Worm (Caenorhabditis elegans): ENCODE measurements around the gene ZK228.4.

ZK228.4 gene

ce11 chrV:18490284-18490832 lies 27.8 kb downstream of the ZK228.4 start (continued):
- TF ChIP-seq lin-32 (GFP tag; optimal IDR thresholded peaks at IDR 0.05), result no peak
- no peak for TF ChIP-seq nhr-28 (tag; optimal IDR thresholded peaks at IDR 0.05)
- TF ChIP-seq nhr-237 (tag; optimal IDR thresholded peaks at IDR 0.05), result no peak

DNA sequence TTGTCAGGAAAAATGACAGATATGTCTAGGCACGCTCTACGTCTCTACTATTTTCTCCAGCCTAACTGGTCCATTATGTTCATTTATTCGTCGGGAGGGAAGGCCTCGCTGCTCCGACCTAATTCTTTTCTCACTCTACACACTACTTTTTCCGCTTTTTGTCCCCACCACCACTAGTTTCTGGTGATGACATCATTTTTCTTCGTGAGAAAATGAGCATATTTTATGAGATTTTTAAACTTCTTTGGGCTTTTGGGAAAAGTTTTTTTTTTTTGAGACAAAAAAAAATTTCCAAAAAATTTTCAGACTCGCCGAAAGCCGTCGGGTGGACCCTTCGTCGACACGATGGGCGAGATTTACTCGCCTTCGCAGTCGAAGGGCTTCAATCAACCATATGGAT lies 29.4 kb downstream of the ZK228.4 start, which contains the start of gene slo-1:
TSS of gene slo-1 (plus strand) at position 301 of the 400 bp plus-strand sequence.
- no peak for TF ChIP-seq unc-120 (tag; optimal IDR thresholded peaks at IDR 0.05; ENCODE audit: poor library complexity, severe bottlenecking)
- TF ChIP-seq ces-1 (GFP tag; optimal IDR thresholded peaks at IDR 0.05), result peak; percentile 42

DNA sequence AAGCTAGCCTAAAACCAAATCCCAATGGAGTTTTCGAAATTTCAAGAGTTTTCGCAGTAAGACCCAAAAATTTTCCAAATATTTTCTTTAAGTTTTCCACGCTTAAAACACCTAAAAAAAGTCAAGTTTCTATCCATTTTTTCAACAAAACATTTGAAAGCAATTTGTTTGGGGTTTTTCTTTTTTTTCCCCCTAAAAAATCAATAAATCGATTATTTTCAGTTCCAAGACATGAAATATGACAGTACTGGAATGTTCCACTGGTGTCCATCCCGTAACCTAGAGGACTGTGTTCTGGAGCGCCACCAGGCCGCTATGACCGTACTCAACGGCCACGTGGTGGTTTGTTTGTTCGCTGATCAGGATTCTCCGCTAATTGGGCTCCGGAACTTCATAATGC lies 42.0 kb downstream of the ZK228.4 start:
- TF ChIP-seq flh-1 (GFP tag; optimal IDR thresholded peaks at IDR 0.05) (no peak), unc-39 (tag; optimal IDR thresholded peaks at IDR 0.05) (no peak), sem-2 (GFP tag; optimal IDR thresholded peaks at IDR 0.05) (no peak), tbx-8 (GFP tag; optimal IDR thresholded peaks at IDR 0.05) (no peak), nhr-12 (tag; optimal IDR thresholded peaks at IDR 0.05) (no peak), mep-1 (tag; optimal IDR thresholded peaks at IDR 0.05) (no peak)

- TF ChIP-seq cnd-1 (tag; optimal IDR thresholded peaks at IDR 0.05) (no peak), nhr-76 (tag; optimal IDR thresholded peaks at IDR 0.05) (no peak), flh-1 (GFP tag; optimal IDR thresholded peaks at IDR 0.05) (no peak), nhr-237 (tag; optimal IDR thresholded peaks at IDR 0.05) (no peak), M03D4.4 (tag; optimal IDR thresholded peaks at IDR 0.05) (no peak), ceh-43 (GFP tag; optimal IDR thresholded peaks at IDR 0.05) (no peak), elt-3 (tag; optimal IDR thresholded peaks at IDR 0.05) (no peak), lin-13 (tag; optimal IDR thresholded peaks at IDR 0.05) (no peak), ceh-39 (tag; optimal IDR thresholded peaks at IDR 0.05) (no peak), blmp-1 (tag; optimal IDR thresholded peaks at IDR 0.05) (no peak), ham-2 (GFP tag; optimal IDR thresholded peaks at IDR 0.05) (no peak), elt-1 (tag; optimal IDR thresholded peaks at IDR 0.05; ENCODE audit: borderline replicate concordance, insufficient read depth) (no peak), mab-5 (tag; optimal IDR thresholded peaks at IDR 0.05) (no peak), sem-2 (GFP tag; optimal IDR thresholded peaks at IDR 0.05) (no peak), bed-3 (GFP tag; optimal IDR thresholded peaks at IDR 0.05) (no peak), nhr-28 (tag; optimal IDR thresholded peaks at IDR 0.05) (no peak)
Measured at ce11 chrV:18506772-18507171, 44.2 kb downstream of the ZK228.4 start.

- TF ChIP-seq snpc-4 (tag; optimal IDR thresholded peaks at IDR 0.05) (no peak), M03D4.4 (tag; optimal IDR thresholded peaks at IDR 0.05) (no peak), mep-1 (tag; optimal IDR thresholded peaks at IDR 0.05) (no peak), unc-120 (tag; optimal IDR thresholded peaks at IDR 0.05; ENCODE audit: poor library complexity, severe bottlenecking) (no peak), lin-32 (GFP tag; optimal IDR thresholded peaks at IDR 0.05) (no peak), zip-8 (tag; optimal IDR thresholded peaks at IDR 0.05) (no peak), nhr-76 (tag; optimal IDR thresholded peaks at IDR 0.05) (no peak), cnd-1 (tag; optimal IDR thresholded peaks at IDR 0.05) (no peak), nhr-237 (tag; optimal IDR thresholded peaks at IDR 0.05) (no peak), pha-4 (tag; optimal IDR thresholded peaks at IDR 0.05) (no peak)
Measured at ce11 chrV:18508564-18508963, 46.0 kb downstream of the ZK228.4 start, which contains the start of gene Y51A2D.1. Y51A2D.1 (plus strand) TSS chrV:18508864.

- TF ChIP-seq mls-2 (tag; optimal IDR thresholded peaks at IDR 0.05) (no peak), unc-39 (tag; optimal IDR thresholded peaks at IDR 0.05) (peak; percentile 85)
Measured at ce11 chrV:18511847-18512246, 49.3 kb downstream of the ZK228.4 start.

All from whole organism, mixed stage, embryonic.